Worm (Caenorhabditis elegans) whole organism, L1 larva: ENCODE data around the gene mgrn-1.

Source experiments
- C34B4.2 ChIP-seq: sonication (generic microtip); optimal IDR thresholded peaks from 2 replicates; lab custom pipeline; 2017; ENCODE audit warnings: mild to moderate bottlenecking, missing genetic modification characterization, missing compliant biosample characterization
- F16B12.6 ChIP-seq: fragments of 150-350 bp; optimal IDR thresholded peaks from 2 replicates; lab custom pipeline; 2014; ENCODE audit warnings: missing biosample characterization, missing genetic modification characterization
- Y116A8C.19 ChIP-seq: sonication (generic microtip); optimal IDR thresholded peaks from 2 replicates; lab custom pipeline; 2016; ENCODE audit warnings: missing compliant biosample characterization, missing genetic modification characterization, borderline replicate concordance
- ces-1 ChIP-seq: fragments of 150-350 bp; optimal IDR thresholded peaks from 2 replicates; lab custom pipeline; 2014; ENCODE audit warnings: missing biosample characterization, missing genetic modification reagents, missing genetic modification characterization
- efl-1 ChIP-seq, 4 experiments: fragments of 150-350 bp; optimal IDR thresholded peaks in 3 of 4; peaks in 1 of 4; 1 replicate in 1 of 4; 2 replicates in 3 of 4; lab custom pipeline; 2014; ENCODE audit warnings: missing biosample characterization in 2 of 4, missing genetic modification characterization in 2 of 4, missing genetic modification reagents in 2 of 4
- elt-2 ChIP-seq: sonication (generic microtip); optimal IDR thresholded peaks from 2 replicates; lab custom pipeline; 2016; ENCODE audit warnings: missing genetic modification characterization, mild to moderate bottlenecking, inconsistent platforms, missing compliant biosample characterization, missing genetic modification reagents
- ets-5 ChIP-seq: fragments of 200-800 bp; sonication (Bioruptor generic); IDR thresholded peaks from 2 replicates; pipeline ENCODE4 v1.3.6; 2022; ENCODE audit warnings: missing genetic modification characterization, missing compliant biosample characterization
- fkh-10 ChIP-seq: sonication (generic microtip); optimal IDR thresholded peaks from 2 replicates; lab custom pipeline; 2017; ENCODE audit warnings: missing biosample characterization, missing genetic modification reagents, missing genetic modification characterization
- fkh-4 ChIP-seq: sonication (generic microtip); optimal IDR thresholded peaks from 2 replicates; lab custom pipeline; 2016; ENCODE audit warnings: missing compliant biosample characterization, missing genetic modification characterization, borderline replicate concordance
- hlh-4 ChIP-seq: sonication (generic microtip); optimal IDR thresholded peaks from 2 replicates; lab custom pipeline; 2016; ENCODE audit warnings: mild to moderate bottlenecking, missing genetic modification characterization, missing compliant biosample characterization
- lir-3 ChIP-seq: sonication (generic microtip); optimal IDR thresholded peaks from 2 replicates; lab custom pipeline; 2016; ENCODE audit warnings: mild to moderate bottlenecking, missing genetic modification characterization, moderate library complexity, missing compliant biosample characterization; ENCODE audit not compliant: poor library complexity
- nhr-28 ChIP-seq: fragments of 150-350 bp; optimal IDR thresholded peaks from 2 replicates; lab custom pipeline; 2014; ENCODE audit warnings: missing biosample characterization, missing genetic modification characterization
- nhr-76 ChIP-seq: sonication (generic microtip); optimal IDR thresholded peaks from 2 replicates; lab custom pipeline; 2017; ENCODE audit warnings: missing biosample characterization, missing genetic modification characterization
- pax-3 ChIP-seq: fragments of 200-800 bp; sonication (Bioruptor generic); optimal IDR thresholded peaks from 2 replicates; lab custom pipeline; 2018; ENCODE audit warnings: mild to moderate bottlenecking, missing genetic modification characterization, moderate library complexity, missing compliant biosample characterization
- skn-1 ChIP-seq: fragments of 150-350 bp; optimal IDR thresholded peaks from 2 replicates; lab custom pipeline; 2014; ENCODE audit warnings: missing biosample characterization, missing genetic modification characterization
- snpc-4 ChIP-seq: fragments of 150-350 bp; optimal IDR thresholded peaks from 2 replicates; lab custom pipeline; 2014; ENCODE audit warnings: missing biosample characterization, missing genetic modification characterization
- snu-23 ChIP-seq: sonication (generic microtip); optimal IDR thresholded peaks from 2 replicates; lab custom pipeline; 2016; ENCODE audit warnings: missing genetic modification characterization, missing compliant biosample characterization
- sptf-1 ChIP-seq: fragments of 150-350 bp; optimal IDR thresholded peaks from 2 replicates; lab custom pipeline; 2014; ENCODE audit warnings: missing biosample characterization, missing genetic modification characterization
- sup-37 ChIP-seq: fragments of 200-800 bp; sonication (Bioruptor generic); optimal IDR thresholded peaks from 2 replicates; lab custom pipeline; 2018; ENCODE audit warnings: mild to moderate bottlenecking, missing genetic modification characterization, missing compliant biosample characterization
- swsn-7 ChIP-seq: sonication (generic microtip); optimal IDR thresholded peaks from 2 replicates; lab custom pipeline; 2016; ENCODE audit warnings: missing genetic modification characterization, missing compliant biosample characterization
- tbx-2 ChIP-seq: sonication (generic microtip); optimal IDR thresholded peaks from 2 replicates; lab custom pipeline; 2016; ENCODE audit warnings: missing genetic modification characterization, missing compliant biosample characterization
- xbp-1 ChIP-seq: sonication (generic microtip); optimal IDR thresholded peaks from 2 replicates; lab custom pipeline; 2016; ENCODE audit warnings: missing genetic modification characterization, missing compliant biosample characterization
- zag-1 ChIP-seq: fragments of 150-350 bp; optimal IDR thresholded peaks from 2 replicates; lab custom pipeline; 2014; ENCODE audit warnings: missing biosample characterization, missing genetic modification characterization
- zip-4 ChIP-seq: fragments of 200-800 bp; sonication (Bioruptor generic); optimal IDR thresholded peaks from 2 replicates; lab custom pipeline; 2018; ENCODE audit warnings: mild to moderate bottlenecking, missing genetic modification characterization, moderate library complexity, missing compliant biosample characterization
- ztf-11 ChIP-seq, 2 experiments: sonication (generic microtip); optimal IDR thresholded peaks; 2 replicates each; lab custom pipeline; 2016 to 2017; ENCODE audit warnings: missing genetic modification characterization in 2 of 2, missing biosample characterization in 1 of 2, missing compliant biosample characterization in 1 of 2
- ztf-4 ChIP-seq: fragments of 150-350 bp; optimal IDR thresholded peaks from 2 replicates; lab custom pipeline; 2014; ENCODE audit warnings: missing biosample characterization, missing genetic modification characterization

The mgrn-1 gene

ce11 chrX:14267170-14267569 is 44.3 kb downstream of the mgrn-1 start:
- no peak for TF ChIP-seq nhr-28 (tag; lab: Kevin White, UChicago)
- no peak for TF ChIP-seq sptf-1
- no peak for TF ChIP-seq Y116A8C.19 (tag; lab: Kevin White, UChicago)
- TF ChIP-seq lir-3: no peak
- no peak for TF ChIP-seq hlh-4 (tag; lab: Kevin White, UChicago)
- TF ChIP-seq C34B4.2: no peak
- no peak for TF ChIP-seq ztf-4
- TF ChIP-seq ces-1 (GFP tag; lab: Kevin White, UChicago): no peak
- no peak for TF ChIP-seq sup-37 (GFP tag; lab: Kevin White, UChicago)
- TF ChIP-seq fkh-10 (GFP tag; lab: Kevin White, UChicago): no peak
- no peak for TF ChIP-seq swsn-7
- no peak for TF ChIP-seq F16B12.6 (tag; lab: Kevin White, UChicago)
- TF ChIP-seq, all 84 proteins: peak for 0

ce11 chrX:14263473-14263872 is 48.0 kb downstream of the mgrn-1 start, which contains the start of gene E02H4.8:
TSS of gene E02H4.8 (minus strand) at chrX:14263573.
- no peak for TF ChIP-seq efl-1 (optimal IDR thresholded peaks at IDR 0.05; lab: Kevin White, UChicago)
- TF ChIP-seq efl-1 (GFP tag; optimal IDR thresholded peaks at IDR 0.05 in 1 of 2; lab: Kevin White, UChicago): no peak
- TF ChIP-seq nhr-76: no peak
- no peak for TF ChIP-seq xbp-1
- no peak for TF ChIP-seq snu-23 (GFP tag; lab: Kevin White, UChicago)
- no peak for TF ChIP-seq pax-3 (tag; lab: Kevin White, UChicago)
- no peak for TF ChIP-seq fkh-4
- TF ChIP-seq C34B4.2: no peak
- no peak for TF ChIP-seq skn-1 (tag; lab: Kevin White, UChicago)
- TF ChIP-seq ztf-11 (tag; optimal IDR thresholded peaks at IDR 0.05; lab: Kevin White, UChicago): no peak
- TF ChIP-seq snpc-4 (tag; lab: Kevin White, UChicago): no peak
- no peak for TF ChIP-seq nhr-28 (tag; lab: Kevin White, UChicago)
- TF ChIP-seq zip-4 (GFP tag; lab: Kevin White, UChicago): no peak
- TF ChIP-seq tbx-2 (tag; lab: Kevin White, UChicago): no peak
- no peak for TF ChIP-seq ets-5 (GFP tag; lab: Robert Waterston, UW)
- no peak for TF ChIP-seq elt-2 (tag; lab: Kevin White, UChicago)
- no peak for TF ChIP-seq zag-1
- TF ChIP-seq, all 84 proteins: peak for 0
